Worm (Caenorhabditis elegans) whole organism, midembryonic: ENCODE data around the gene K02E11.7.

Experiments
- flt-1 ChIP-seq: fragments of 200-800 bp; sonication (Bioruptor generic); IDR thresholded peaks from 2 replicates; pipeline ENCODE4 v1.3.6; 2022; ENCODE audit warnings: missing genetic modification characterization, missing compliant biosample characterization
- tab-1 ChIP-seq: fragments of 200-800 bp; sonication (Bioruptor generic); IDR thresholded peaks from 2 replicates; pipeline ENCODE4 v1.3.6; 2022; ENCODE audit warnings: missing genetic modification characterization, missing compliant biosample characterization

ce11 chrV:14231656-14232055 is 22.5 kb downstream of the K02E11.7 start:
- TF ChIP-seq flt-1 (GFP tag; lab: Robert Waterston, UW) (no peak), tab-1 (GFP tag; lab: Robert Waterston, UW) (no peak)
